Worm (Caenorhabditis elegans): ENCODE results near the gene F19F10.3.

DNA sequence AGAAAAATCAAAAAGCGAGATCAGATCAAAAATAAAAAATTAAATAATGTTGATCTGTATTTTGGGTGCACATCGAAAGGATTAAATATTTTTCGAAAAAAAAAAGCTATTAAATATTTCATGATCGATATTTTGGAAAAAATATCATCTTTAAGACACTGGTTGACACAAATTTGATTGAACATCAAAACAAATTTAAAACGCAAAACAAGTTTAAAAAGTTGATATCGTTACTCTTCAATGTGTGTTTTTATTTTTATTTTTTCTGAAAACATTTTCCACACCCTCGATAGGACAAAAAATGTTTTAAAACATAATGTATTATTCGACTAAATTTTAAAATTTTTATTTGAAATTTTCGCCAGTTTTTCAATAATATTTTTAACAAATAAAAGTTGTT is 13.9 kb upstream of the F19F10.3 start, which contains the start of gene C54F6.12:
- TF ChIP-seq tbx-37 (GFP tag; conservative IDR thresholded peaks at IDR 0.05) (no peak), hnd-1 (tag; optimal IDR thresholded peaks at IDR 0.05) (no peak), flt-1 (GFP tag; IDR thresholded peaks at IDR 0.05) (no peak)

Data from whole organism, early embryonic.